Fruit fly (Drosophila melanogaster) whole organism, wandering third instar larva: Measurements from ENCODE around the gene CG15535.

ENCODE experiments used
- GATAd ChIP-seq: sonication (Bioruptor generic); optimal IDR thresholded peaks from 2 replicates; lab custom pipeline; 2016; ENCODE audit warnings: missing biosample characterization, missing genetic modification characterization
- Hnf4 ChIP-seq: fragments of 200-800 bp; sonication (Bioruptor generic); optimal IDR thresholded peaks from 2 replicates; lab custom pipeline; 2016; ENCODE audit warnings: missing biosample characterization, mild to moderate bottlenecking, missing genetic modification characterization
- OdsH ChIP-seq: fragments of 200-800 bp; sonication (Bioruptor generic); optimal IDR thresholded peaks from 2 replicates; lab custom pipeline; 2016; ENCODE audit warnings: missing biosample characterization, mild to moderate bottlenecking, missing genetic modification characterization

dm6 chr3R:30470690-30471089 lies 47.0 kb upstream of the CG15535 start:
- no peak for TF ChIP-seq OdsH (GFP tag; lab: Kevin White, UChicago)
- TF ChIP-seq Hnf4 (GFP tag; lab: Kevin White, UChicago), result no peak
- no peak for TF ChIP-seq GATAd
